Worm (Caenorhabditis elegans) whole organism, mixed stage, embryonic: ENCODE data around the gene casy-1.

Experiments
- ceh-83 ChIP-seq: fragments of 200-800 bp; sonication (Bioruptor generic); optimal IDR thresholded peaks from 2 replicates; lab custom pipeline; 2018; ENCODE audit warnings: mild to moderate bottlenecking, missing genetic modification characterization, missing compliant biosample characterization
- elt-1 ChIP-seq: sonication (generic microtip); optimal IDR thresholded peaks from 2 replicates; lab custom pipeline; 2017; ENCODE audit warnings: missing genetic modification characterization, mild to moderate bottlenecking, missing compliant biosample characterization, antibody characterized with exemption, moderate library complexity, borderline replicate concordance; ENCODE audit not compliant: insufficient read depth
- lin-13 ChIP-seq: fragments of 150-350 bp; optimal IDR thresholded peaks from 2 replicates; lab custom pipeline; 2014; ENCODE audit warnings: missing biosample characterization, missing genetic modification characterization
- mab-5 ChIP-seq: fragments of 150-350 bp; optimal IDR thresholded peaks from 2 replicates; lab custom pipeline; 2014; ENCODE audit warnings: missing biosample characterization, missing genetic modification characterization
- nhr-12 ChIP-seq: fragments of 150-350 bp; optimal IDR thresholded peaks from 2 replicates; lab custom pipeline; 2014; ENCODE audit warnings: missing biosample characterization, missing genetic modification characterization
- nhr-237 ChIP-seq: fragments of 150-350 bp; optimal IDR thresholded peaks from 2 replicates; lab custom pipeline; 2014; ENCODE audit warnings: missing biosample characterization, missing genetic modification characterization
- nhr-28 ChIP-seq: fragments of 150-350 bp; optimal IDR thresholded peaks from 2 replicates; lab custom pipeline; 2014; ENCODE audit warnings: missing biosample characterization, missing genetic modification characterization
- pha-4 ChIP-seq: fragments of 150-350 bp; optimal IDR thresholded peaks from 2 replicates; lab custom pipeline; 2018; ENCODE audit warnings: missing biosample characterization, missing genetic modification reagents, missing genetic modification characterization
- sptf-1 ChIP-seq: sonication (generic microtip); optimal IDR thresholded peaks from 2 replicates; lab custom pipeline; 2017; ENCODE audit warnings: mild to moderate bottlenecking, missing genetic modification characterization, moderate library complexity, missing compliant biosample characterization
- unc-62 ChIP-seq: fragments of 150-350 bp; optimal IDR thresholded peaks from 2 replicates; lab custom pipeline; 2014; ENCODE audit warnings: missing biosample characterization, missing genetic modification reagents, missing genetic modification characterization
- ztf-11 ChIP-seq: fragments of 150-350 bp; optimal IDR thresholded peaks from 2 replicates; lab custom pipeline; 2014; ENCODE audit warnings: missing biosample characterization, missing genetic modification characterization

- TF ChIP-seq nhr-12 (tag; lab: Kevin White, UChicago) (no peak), lin-13 (tag; lab: Kevin White, UChicago) (no peak), unc-62 (GFP tag; lab: Kevin White, UChicago) (no peak), nhr-28 (tag; lab: Kevin White, UChicago) (no peak), sptf-1 (tag; lab: Kevin White, UChicago) (no peak), elt-1 (tag; lab: Kevin White, UChicago) (no peak), ztf-11 (no peak), nhr-237 (tag; lab: Kevin White, UChicago) (peak; percentile 27), pha-4 (tag; lab: Kevin White, UChicago) (no peak), mab-5 (tag; lab: Kevin White, UChicago) (no peak), ceh-83 (GFP tag; lab: Kevin White, UChicago) (no peak)
Measured at ce11 chrII:5931109-5931508, 25.4 kb downstream of the casy-1 start.
